Fruit fly (Drosophila melanogaster) whole organism, embryonic: ENCODE results near the gene MED14.

Source experiments
- Ada2b ChIP-seq: fragments of 200-800 bp; sonication (Bioruptor generic); IDR thresholded peaks from 2 replicates; pipeline ENCODE4 v1.3.6; 2022; ENCODE audit warnings: missing biosample characterization, missing genetic modification characterization
- BtbVII ChIP-seq: fragments of 200-800 bp; sonication (Bioruptor generic); optimal IDR thresholded peaks from 3 replicates; lab custom pipeline; 2017; ENCODE audit warnings: missing biosample characterization, mild to moderate bottlenecking, missing genetic modification characterization
- CG10462 ChIP-seq: fragments of 200-800 bp; sonication (Bioruptor generic); optimal IDR thresholded peaks from 2 replicates; lab custom pipeline; 2016; ENCODE audit warnings: missing biosample characterization, missing genetic modification characterization
- CG10565 ChIP-seq: fragments of 200-800 bp; sonication (Bioruptor generic); optimal IDR thresholded peaks from 3 replicates; lab custom pipeline; 2016; ENCODE audit warnings: missing biosample characterization, mild to moderate bottlenecking, missing genetic modification characterization
- CG11085 ChIP-seq: fragments of 200-800 bp; sonication (Bioruptor generic); IDR thresholded peaks from 2 replicates; pipeline ENCODE4 v1.3.6; 2022; ENCODE audit warnings: missing biosample characterization, missing genetic modification characterization
- CG11696 ChIP-seq: fragments of 200-800 bp; sonication (Bioruptor generic); IDR thresholded peaks from 2 replicates; pipeline ENCODE4 v1.3.6; 2022; ENCODE audit warnings: missing biosample characterization, missing genetic modification characterization
- CG12744 ChIP-seq: fragments of 200-800 bp; sonication (Bioruptor generic); optimal IDR thresholded peaks from 2 replicates; lab custom pipeline; 2016; ENCODE audit warnings: missing biosample characterization, missing genetic modification characterization
- CG14860 ChIP-seq: fragments of 200-800 bp; sonication (Bioruptor generic); IDR thresholded peaks from 3 replicates; pipeline ENCODE4 v1.3.6; 2022; ENCODE audit warnings: missing biosample characterization, missing genetic modification characterization; ENCODE audit not compliant: partially characterized antibody
- CG14965 ChIP-seq: fragments of 200-800 bp; sonication (Bioruptor generic); optimal IDR thresholded peaks from 2 replicates; lab custom pipeline; 2016; ENCODE audit warnings: missing biosample characterization, missing genetic modification characterization, borderline replicate concordance
- CG15601 ChIP-seq: fragments of 200-800 bp; sonication (Bioruptor generic); optimal IDR thresholded peaks from 3 replicates; lab custom pipeline; 2019; ENCODE audit warnings: missing biosample characterization, mild to moderate bottlenecking, missing genetic modification characterization, moderate library complexity
- CG17359 ChIP-seq: fragments of 200-800 bp; sonication (Bioruptor generic); optimal IDR thresholded peaks from 3 replicates; lab custom pipeline; 2018; ENCODE audit warnings: missing biosample characterization, mild to moderate bottlenecking, missing genetic modification characterization, moderate library complexity
- CG18599 ChIP-seq: fragments of 200-800 bp; sonication (Bioruptor generic); optimal IDR thresholded peaks from 3 replicates; lab custom pipeline; 2017; ENCODE audit warnings: missing biosample characterization, missing genetic modification characterization, mild to moderate bottlenecking, moderate library complexity, missing genetic modification reagents
- CG18619 ChIP-seq: fragments of 200-800 bp; sonication (Bioruptor generic); optimal IDR thresholded peaks from 3 replicates; lab custom pipeline; 2017; ENCODE audit warnings: missing biosample characterization, mild to moderate bottlenecking, missing genetic modification characterization
- CG2129 ChIP-seq: fragments of 200-800 bp; sonication (Bioruptor generic); IDR thresholded peaks from 2 replicates; pipeline ENCODE4 v1.3.6; 2022; ENCODE audit warnings: missing biosample characterization, missing genetic modification characterization; ENCODE audit not compliant: partially characterized antibody
- CG2875 ChIP-seq: fragments of 200-800 bp; sonication (Bioruptor generic); optimal IDR thresholded peaks from 2 replicates; lab custom pipeline; 2017; ENCODE audit warnings: missing biosample characterization, mild to moderate bottlenecking, missing genetic modification characterization, missing genetic modification reagents
- CG34376 ChIP-seq: fragments of 200-800 bp; sonication (Bioruptor generic); optimal IDR thresholded peaks from 2 replicates; lab custom pipeline; 2018; ENCODE audit warnings: missing biosample characterization, mild to moderate bottlenecking, missing genetic modification characterization
- CG3726 ChIP-seq: fragments of 200-800 bp; sonication (Bioruptor generic); IDR thresholded peaks from 3 replicates; pipeline ENCODE4, ENCODE4 v1.3.6; 2022; ENCODE audit warnings: missing biosample characterization, missing genetic modification characterization
- CG4404 ChIP-seq: fragments of 200-800 bp; sonication (Bioruptor generic); IDR thresholded peaks from 2 replicates; pipeline ENCODE4 v1.3.6; 2022; ENCODE audit warnings: missing biosample characterization, missing genetic modification characterization
- CG4707 ChIP-seq: fragments of 200-800 bp; sonication (Bioruptor generic); optimal IDR thresholded peaks from 2 replicates; lab custom pipeline; 2018; ENCODE audit warnings: missing biosample characterization, mild to moderate bottlenecking, missing genetic modification characterization, moderate library complexity
- CG5953 ChIP-seq: fragments of 200-800 bp; sonication (Bioruptor generic); IDR thresholded peaks from 2 replicates; pipeline ENCODE4 v1.3.6; 2022; ENCODE audit warnings: missing biosample characterization, missing genetic modification characterization
- CG6272 ChIP-seq: fragments of 200-800 bp; sonication (Bioruptor generic); IDR thresholded peaks from 2 replicates; pipeline ENCODE4 v1.3.6; 2022; ENCODE audit warnings: missing biosample characterization, missing genetic modification characterization
- CG6654 ChIP-seq: fragments of 200-800 bp; sonication (Bioruptor generic); optimal IDR thresholded peaks from 2 replicates; lab custom pipeline; 2017; ENCODE audit warnings: missing biosample characterization, mild to moderate bottlenecking, missing genetic modification characterization
- CG7786 ChIP-seq: fragments of 200-800 bp; sonication (Bioruptor generic); optimal IDR thresholded peaks from 2 replicates; lab custom pipeline; 2016; ENCODE audit warnings: missing biosample characterization, missing genetic modification characterization
- CG8924 ChIP-seq: fragments of 200-800 bp; optimal IDR thresholded peaks from 3 replicates; lab custom pipeline; 2019; ENCODE audit warnings: missing biosample characterization, mild to moderate bottlenecking, missing genetic modification characterization, moderate library complexity
- CG9215 ChIP-seq: fragments of 200-800 bp; sonication (Bioruptor generic); IDR thresholded peaks from 2 replicates; pipeline ENCODE4 v1.3.6; 2022; ENCODE audit warnings: missing biosample characterization, missing genetic modification characterization
- Gug ChIP-seq: fragments of 200-800 bp; sonication (Bioruptor generic); IDR thresholded peaks from 4 replicates; pipeline ENCODE4 v1.3.6; 2022; ENCODE audit warnings: missing biosample characterization, missing genetic modification characterization
- H2.0 ChIP-seq: fragments of 200-800 bp; sonication (Bioruptor generic); IDR thresholded peaks from 2 replicates; pipeline ENCODE4 v1.3.6; 2022; ENCODE audit warnings: missing biosample characterization, missing genetic modification characterization
- Hsf ChIP-seq: fragments of 200-800 bp; sonication (Bioruptor generic); optimal IDR thresholded peaks from 3 replicates; lab custom pipeline; 2016; ENCODE audit warnings: missing biosample characterization, missing genetic modification characterization
- NfI ChIP-seq: fragments of 200-800 bp; sonication (Bioruptor generic); optimal IDR thresholded peaks from 3 replicates; lab custom pipeline; 2018; ENCODE audit warnings: missing biosample characterization, mild to moderate bottlenecking, missing genetic modification characterization, moderate library complexity
- Poxn ChIP-seq: fragments of 200-800 bp; sonication (Bioruptor generic); IDR thresholded peaks from 2 replicates; pipeline ENCODE4 v1.3.6; 2022; ENCODE audit warnings: missing biosample characterization, missing genetic modification characterization
- ase ChIP-seq: fragments of 200-800 bp; sonication (Bioruptor generic); IDR thresholded peaks from 3 replicates; pipeline ENCODE4 v1.3.6; 2022; ENCODE audit warnings: missing biosample characterization, missing genetic modification characterization
- bowl ChIP-seq: fragments of 200-800 bp; sonication (Bioruptor generic); IDR thresholded peaks from 2 replicates; pipeline ENCODE4 v1.3.6; 2022; ENCODE audit warnings: missing biosample characterization, missing genetic modification characterization
- cg ChIP-seq: fragments of 200-800 bp; sonication (Bioruptor generic); optimal IDR thresholded peaks from 3 replicates; lab custom pipeline; 2019; ENCODE audit warnings: missing biosample characterization, mild to moderate bottlenecking, missing genetic modification characterization, moderate library complexity
- dm ChIP-seq: fragments of 200-800 bp; sonication (Bioruptor generic); optimal IDR thresholded peaks from 3 replicates; lab custom pipeline; 2016; ENCODE audit warnings: missing biosample characterization, missing genetic modification characterization
- ewg ChIP-seq: fragments of 200-800 bp; sonication (Bioruptor generic); optimal IDR thresholded peaks from 3 replicates; lab custom pipeline; 2017; ENCODE audit warnings: mild to moderate bottlenecking, missing biosample characterization, missing genetic modification reagents, missing genetic modification characterization
- fd102C ChIP-seq: fragments of 200-800 bp; sonication (Bioruptor generic); optimal IDR thresholded peaks from 2 replicates; lab custom pipeline; 2018; ENCODE audit warnings: missing biosample characterization, mild to moderate bottlenecking, missing genetic modification characterization, moderate library complexity
- fd64A ChIP-seq: fragments of 200-800 bp; sonication (Bioruptor generic); optimal IDR thresholded peaks from 3 replicates; lab custom pipeline; 2018; ENCODE audit warnings: missing biosample characterization, mild to moderate bottlenecking, missing genetic modification characterization
- fd96Cb ChIP-seq: fragments of 200-800 bp; sonication (Bioruptor generic); optimal IDR thresholded peaks from 2 replicates; lab custom pipeline; 2018; ENCODE audit warnings: missing biosample characterization, mild to moderate bottlenecking, missing genetic modification characterization, moderate library complexity
- ham ChIP-seq: fragments of 200-800 bp; sonication (Bioruptor generic); IDR thresholded peaks from 2 replicates; pipeline ENCODE4 v1.3.6; 2022; ENCODE audit warnings: missing biosample characterization, missing genetic modification characterization
- ken ChIP-seq: fragments of 200-800 bp; sonication (Bioruptor generic); IDR thresholded peaks from 3 replicates; pipeline ENCODE4 v1.3.6; 2022; ENCODE audit warnings: missing biosample characterization, missing genetic modification characterization
- nerfin-2 ChIP-seq: fragments of 200-800 bp; sonication (Bioruptor generic); IDR thresholded peaks from 2 replicates; pipeline ENCODE4 v1.3.6; 2022; ENCODE audit warnings: missing biosample characterization, missing genetic modification characterization; ENCODE audit not compliant: partially characterized antibody
- pum ChIP-seq: fragments of 200-800 bp; sonication (Bioruptor generic); optimal IDR thresholded peaks from 2 replicates; lab custom pipeline; 2016; ENCODE audit warnings: missing biosample characterization, missing genetic modification characterization
- salm ChIP-seq: fragments of 200-800 bp; sonication (Bioruptor generic); optimal IDR thresholded peaks from 2 replicates; lab custom pipeline; 2018; ENCODE audit warnings: missing biosample characterization, mild to moderate bottlenecking, missing genetic modification characterization
- sim ChIP-seq: fragments of 200-800 bp; sonication (Bioruptor generic); IDR thresholded peaks from 2 replicates; pipeline ENCODE4 v1.3.6; 2022; ENCODE audit warnings: missing biosample characterization, missing genetic modification characterization
- so ChIP-seq: fragments of 200-800 bp; sonication (Bioruptor generic); IDR thresholded peaks from 3 replicates; pipeline ENCODE4 v1.3.6; 2022; ENCODE audit warnings: missing biosample characterization, missing genetic modification characterization
- sob ChIP-seq: fragments of 200-800 bp; sonication (Bioruptor generic); IDR thresholded peaks from 2 replicates; pipeline ENCODE4 v1.3.6; 2022; ENCODE audit warnings: missing biosample characterization, missing genetic modification characterization
- tll ChIP-seq, 2 experiments: fragments of 200-800 bp in 1 of 2; fragments of >200 bp in 1 of 2; sonication (Bioruptor generic) in 1 of 2; optimal IDR thresholded peaks; 2 replicates each; lab custom pipeline; 2017 to 2019; ENCODE audit warnings: missing biosample characterization in 2 of 2, missing genetic modification characterization in 2 of 2, mild to moderate bottlenecking in 1 of 2, moderate library complexity in 1 of 2
- trh ChIP-seq: fragments of 200-800 bp; sonication (Bioruptor generic); optimal IDR thresholded peaks from 2 replicates; lab custom pipeline; 2016; ENCODE audit warnings: missing biosample characterization, missing genetic modification characterization
- yki ChIP-seq: fragments of >200 bp; optimal IDR thresholded peaks from 3 replicates; lab custom pipeline; 2018
- zf30C ChIP-seq: fragments of 200-800 bp; sonication (Bioruptor generic); optimal IDR thresholded peaks from 3 replicates; lab custom pipeline; 2018; ENCODE audit warnings: missing biosample characterization, mild to moderate bottlenecking, missing genetic modification characterization

MED14 gene

dm6 chr3L:563002-563627 lies 29.9 kb upstream of the MED14 start (continued):
- no peak for TF ChIP-seq trh (GFP tag; lab: Kevin White, UChicago)
- TF ChIP-seq CG10565 (GFP tag; lab: Kevin White, UChicago): no peak
- peak; percentile 71 for TF ChIP-seq ken (GFP tag; lab: Robert Waterston, UW)
- peak; percentile 22 for TF ChIP-seq CG4707
- TF ChIP-seq zf30C: no peak
- TF ChIP-seq CG10462: no peak
- peak; percentile 37 for TF ChIP-seq ewg
- TF ChIP-seq CG18599 (GFP tag; lab: Kevin White, UChicago): peak; percentile 40
- no peak for TF ChIP-seq CG34376 (GFP tag; lab: Kevin White, UChicago)
- no peak for TF ChIP-seq yki (lab: Kevin White, UChicago)
- TF ChIP-seq sob (GFP tag; lab: Robert Waterston, UW): peak; percentile 74
- peak; percentile 71 for TF ChIP-seq Ada2b (GFP tag; lab: Robert Waterston, UW)
- peak; percentile 28 for TF ChIP-seq CG18619 (GFP tag; lab: Kevin White, UChicago)
- TF ChIP-seq CG5953 (GFP tag; lab: Robert Waterston, UW): peak; percentile 66; the same call in 1 of the 2 replicates
- TF ChIP-seq ham (GFP tag; lab: Robert Waterston, UW): no peak
- TF ChIP-seq ase: 0 out of 3 replicates have a peak, but pooled peaks have one; percentile 33
- peak; percentile 6; the same call in 1 of the 4 replicates for TF ChIP-seq Gug (GFP tag; lab: Robert Waterston, UW)
- TF ChIP-seq NfI (GFP tag; lab: Kevin White, UChicago): peak; percentile 51
- TF ChIP-seq CG6272: no peak
- TF ChIP-seq BtbVII (GFP tag; lab: Kevin White, UChicago): no peak
- no peak for TF ChIP-seq cg (GFP tag; lab: Kevin White, UChicago)
- TF ChIP-seq pum: peak; percentile 12
- TF ChIP-seq Hsf (GFP tag; lab: Kevin White, UChicago): peak; percentile 51
- TF ChIP-seq sim (GFP tag; lab: Robert Waterston, UW): peak; percentile 72
- TF ChIP-seq so (GFP tag; lab: Robert Waterston, UW): no peak
- no peak for TF ChIP-seq CG2129 (GFP tag; lab: Robert Waterston, UW)
- TF ChIP-seq CG7786 (GFP tag; lab: Kevin White, UChicago): no peak
- TF ChIP-seq CG8924 (tag; lab: Kevin White, UChicago): peak; percentile 37
- TF ChIP-seq CG3726 (GFP tag; lab: Robert Waterston, UW): 0 out of 3 replicates have a peak, but pooled peaks have one; percentile 69
- TF ChIP-seq H2.0 (GFP tag; lab: Robert Waterston, UW): peak; percentile 60
- no peak for TF ChIP-seq nerfin-2
- TF ChIP-seq CG14860 (GFP tag; lab: Robert Waterston, UW): no peak
- no peak for TF ChIP-seq tll (GFP tag; optimal IDR thresholded peaks at IDR 0.05; lab: Kevin White, UChicago)
- peak; percentile 21 for TF ChIP-seq CG14965
- peak; percentile 2 for TF ChIP-seq CG2875 (GFP tag; lab: Kevin White, UChicago)
- TF ChIP-seq bowl (GFP tag; lab: Robert Waterston, UW): 0 out of 2 replicates have a peak, but pooled peaks have one; percentile 34
- TF ChIP-seq CG4404 (GFP tag; lab: Robert Waterston, UW): no peak
- peak; percentile 66 for TF ChIP-seq fd96Cb
- TF ChIP-seq CG15601 (tag; lab: Kevin White, UChicago): peak; percentile 38
- TF ChIP-seq CG9215 (GFP tag; lab: Robert Waterston, UW): peak; percentile 34; the same call in 1 of the 2 replicates
- TF ChIP-seq Poxn (GFP tag; lab: Robert Waterston, UW): no peak
- no peak for TF ChIP-seq CG12744 (GFP tag; lab: Kevin White, UChicago)
- peak; percentile 92 for TF ChIP-seq CG11696
- no peak for TF ChIP-seq CG6654 (GFP tag; lab: Kevin White, UChicago)
- peak; percentile 47 for TF ChIP-seq salm
- TF ChIP-seq dm (GFP tag; lab: Kevin White, UChicago): peak; percentile 0
- no peak for TF ChIP-seq CG11085 (GFP tag; lab: Robert Waterston, UW)
- peak; percentile 78 for TF ChIP-seq CG17359 (tag; lab: Kevin White, UChicago)
- peak; percentile 44 for TF ChIP-seq fd64A (GFP tag; lab: Kevin White, UChicago)
- no peak for TF ChIP-seq fd102C (GFP tag; lab: Kevin White, UChicago)
